Worm (Caenorhabditis elegans) whole organism, mixed stage, embryonic: Measurements from ENCODE around the gene tbce-1.

Source experiments
- M03D4.4 ChIP-seq: sonication (generic microtip); optimal IDR thresholded peaks from 2 replicates; lab custom pipeline; 2017; ENCODE audit warnings: mild to moderate bottlenecking, missing genetic modification characterization, missing compliant biosample characterization
- bed-3 ChIP-seq: fragments of 200-800 bp; sonication (Bioruptor generic); optimal IDR thresholded peaks from 3 replicates; lab custom pipeline; 2018; ENCODE audit warnings: mild to moderate bottlenecking, missing genetic modification characterization, moderate library complexity, missing compliant biosample characterization
- blmp-1 ChIP-seq: fragments of 150-350 bp; optimal IDR thresholded peaks from 2 replicates; lab custom pipeline; 2014; ENCODE audit warnings: missing biosample characterization, missing genetic modification characterization
- ceh-39 ChIP-seq: fragments of 150-350 bp; optimal IDR thresholded peaks from 2 replicates; lab custom pipeline; 2014; ENCODE audit warnings: missing biosample characterization, missing genetic modification characterization
- ceh-43 ChIP-seq: fragments of 200-800 bp; sonication (Bioruptor generic); optimal IDR thresholded peaks from 2 replicates; lab custom pipeline; 2018; ENCODE audit warnings: mild to moderate bottlenecking, missing genetic modification characterization, moderate library complexity, missing compliant biosample characterization
- ceh-83 ChIP-seq: fragments of 200-800 bp; sonication (Bioruptor generic); optimal IDR thresholded peaks from 2 replicates; lab custom pipeline; 2018; ENCODE audit warnings: mild to moderate bottlenecking, missing genetic modification characterization, missing compliant biosample characterization
- ces-1 ChIP-seq: fragments of 150-350 bp; optimal IDR thresholded peaks from 2 replicates; lab custom pipeline; 2014; ENCODE audit warnings: missing biosample characterization, missing genetic modification reagents, missing genetic modification characterization
- cnd-1 ChIP-seq: fragments of 200-800 bp; sonication (Bioruptor generic); optimal IDR thresholded peaks from 2 replicates; lab custom pipeline; 2018; ENCODE audit warnings: mild to moderate bottlenecking, missing genetic modification characterization, missing compliant biosample characterization
- drap-1 ChIP-seq: fragments of 200-800 bp; sonication (Bioruptor generic); optimal IDR thresholded peaks from 3 replicates; lab custom pipeline; 2018; ENCODE audit warnings: mild to moderate bottlenecking, missing genetic modification characterization, missing compliant biosample characterization
- elt-3 ChIP-seq: fragments of 150-350 bp; optimal IDR thresholded peaks from 2 replicates; lab custom pipeline; 2014; ENCODE audit warnings: missing biosample characterization, missing genetic modification characterization
- flh-1 ChIP-seq: fragments of 200-800 bp; sonication (Bioruptor generic); optimal IDR thresholded peaks from 2 replicates; lab custom pipeline; 2018; ENCODE audit warnings: mild to moderate bottlenecking, missing genetic modification characterization, moderate library complexity, missing compliant biosample characterization
- ham-2 ChIP-seq: fragments of 200-800 bp; sonication (Bioruptor generic); optimal IDR thresholded peaks from 2 replicates; lab custom pipeline; 2018; ENCODE audit warnings: mild to moderate bottlenecking, missing genetic modification characterization, missing compliant biosample characterization
- hlh-1 ChIP-seq: fragments of 150-350 bp; optimal IDR thresholded peaks from 2 replicates; lab custom pipeline; 2014; ENCODE audit warnings: missing biosample characterization, missing genetic modification reagents, missing genetic modification characterization
- lin-32 ChIP-seq: fragments of 200-800 bp; sonication (Bioruptor generic); optimal IDR thresholded peaks from 2 replicates; lab custom pipeline; 2018; ENCODE audit warnings: mild to moderate bottlenecking, missing genetic modification characterization, missing compliant biosample characterization
- mab-5 ChIP-seq: fragments of 150-350 bp; optimal IDR thresholded peaks from 2 replicates; lab custom pipeline; 2014; ENCODE audit warnings: missing biosample characterization, missing genetic modification characterization
- mls-2 ChIP-seq: sonication (generic microtip); optimal IDR thresholded peaks from 2 replicates; lab custom pipeline; 2016; ENCODE audit warnings: mild to moderate bottlenecking, missing genetic modification characterization, moderate library complexity, missing compliant biosample characterization
- nhr-12 ChIP-seq: fragments of 150-350 bp; optimal IDR thresholded peaks from 2 replicates; lab custom pipeline; 2014; ENCODE audit warnings: missing biosample characterization, missing genetic modification characterization
- nhr-2 ChIP-seq: fragments of 150-350 bp; optimal IDR thresholded peaks from 2 replicates; lab custom pipeline; 2014; ENCODE audit warnings: missing biosample characterization, missing genetic modification characterization
- nhr-237 ChIP-seq: fragments of 150-350 bp; optimal IDR thresholded peaks from 2 replicates; lab custom pipeline; 2014; ENCODE audit warnings: missing biosample characterization, missing genetic modification characterization
- nhr-28 ChIP-seq: fragments of 150-350 bp; optimal IDR thresholded peaks from 2 replicates; lab custom pipeline; 2014; ENCODE audit warnings: missing biosample characterization, missing genetic modification characterization
- nhr-76 ChIP-seq: sonication (generic microtip); optimal IDR thresholded peaks from 2 replicates; lab custom pipeline; 2017; ENCODE audit warnings: missing biosample characterization, missing genetic modification characterization
- pha-4 ChIP-seq: fragments of 150-350 bp; optimal IDR thresholded peaks from 2 replicates; lab custom pipeline; 2018; ENCODE audit warnings: missing biosample characterization, missing genetic modification reagents, missing genetic modification characterization
- snpc-4 ChIP-seq: fragments of 150-350 bp; optimal IDR thresholded peaks from 2 replicates; lab custom pipeline; 2014; ENCODE audit warnings: missing biosample characterization, missing genetic modification characterization
- sptf-1 ChIP-seq: sonication (generic microtip); optimal IDR thresholded peaks from 2 replicates; lab custom pipeline; 2017; ENCODE audit warnings: mild to moderate bottlenecking, missing genetic modification characterization, moderate library complexity, missing compliant biosample characterization
- unc-120 ChIP-seq: sonication (generic microtip); optimal IDR thresholded peaks from 2 replicates; lab custom pipeline; 2017; ENCODE audit warnings: missing genetic modification characterization, missing compliant biosample characterization; ENCODE audit not compliant: poor library complexity, severe bottlenecking
- unc-39 ChIP-seq: fragments of 150-350 bp; optimal IDR thresholded peaks from 2 replicates; lab custom pipeline; 2014; ENCODE audit warnings: missing biosample characterization, missing genetic modification characterization
- unc-62 ChIP-seq: fragments of 150-350 bp; optimal IDR thresholded peaks from 2 replicates; lab custom pipeline; 2014; ENCODE audit warnings: missing biosample characterization, missing genetic modification reagents, missing genetic modification characterization
- zip-8 ChIP-seq: fragments of 150-350 bp; optimal IDR thresholded peaks from 2 replicates; lab custom pipeline; 2014; ENCODE audit warnings: missing biosample characterization, missing genetic modification characterization
- ztf-11 ChIP-seq: fragments of 150-350 bp; optimal IDR thresholded peaks from 2 replicates; lab custom pipeline; 2014; ENCODE audit warnings: missing biosample characterization, missing genetic modification characterization

tbce-1 gene

DNA sequence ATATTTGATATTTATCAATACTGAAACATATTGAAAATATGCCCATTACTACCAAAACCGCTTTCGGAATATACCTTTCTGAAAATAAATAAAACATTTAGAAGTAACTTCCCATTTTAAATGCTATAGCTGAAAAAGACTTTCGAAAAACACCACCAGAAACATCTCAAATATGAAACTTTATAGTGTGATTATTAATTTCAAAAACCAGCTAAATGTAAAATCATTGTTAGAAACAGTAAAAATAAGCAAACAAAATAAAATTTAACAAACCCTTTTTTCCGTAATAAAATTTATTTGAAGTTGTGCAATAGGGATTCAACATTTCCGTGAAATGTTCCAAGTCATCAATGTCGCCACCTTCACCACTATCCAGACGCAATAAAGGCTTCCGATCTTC is 26.5 kb upstream of the tbce-1 start, which contains the start of the genes K07H8.5 and K07H8.8:
Gene K07H8.5, plus strand, starts transcription at position 301 of the 400 bp plus-strand sequence.
Gene K07H8.8, minus strand, starts transcription at position 389 of the 400 bp plus-strand sequence.
- TF ChIP-seq ham-2 (GFP tag; lab: Kevin White, UChicago) (no peak), cnd-1 (no peak), ceh-39 (tag; lab: Kevin White, UChicago) (no peak), M03D4.4 (tag; lab: Kevin White, UChicago) (no peak), drap-1 (GFP tag; lab: Kevin White, UChicago) (no peak), pha-4 (tag; lab: Kevin White, UChicago) (no peak), mab-5 (tag; lab: Kevin White, UChicago) (no peak), bed-3 (no peak), nhr-28 (tag; lab: Kevin White, UChicago) (no peak)

DNA sequence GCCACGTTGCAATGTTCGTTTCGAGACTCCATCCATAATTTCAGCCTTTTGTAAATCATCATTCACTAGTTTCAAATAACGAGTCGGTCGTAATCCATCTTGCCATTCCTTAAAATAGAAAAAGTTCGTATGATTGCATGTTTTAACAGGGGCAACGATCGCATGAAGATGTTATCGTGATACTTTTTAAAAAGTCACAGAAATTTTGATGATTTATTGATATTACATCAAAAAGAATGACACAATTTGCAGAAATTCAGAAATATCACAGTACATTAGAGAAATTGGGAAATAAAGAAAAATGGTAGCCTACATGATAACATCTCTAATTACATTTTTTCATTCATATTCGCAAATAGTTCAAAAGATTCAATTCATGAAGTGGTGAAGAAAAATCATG is 21.2 kb upstream of the tbce-1 start:
- TF ChIP-seq hlh-1 = no peak
- TF ChIP-seq zip-8 = no peak
- TF ChIP-seq ceh-39 (tag; lab: Kevin White, UChicago) = no peak
- no peak for TF ChIP-seq ceh-83
- TF ChIP-seq bed-3 = no peak
- no peak for TF ChIP-seq ham-2 (GFP tag; lab: Kevin White, UChicago)
- no peak for TF ChIP-seq nhr-28 (tag; lab: Kevin White, UChicago)
- TF ChIP-seq cnd-1 = no peak
- TF ChIP-seq blmp-1 (tag; lab: Kevin White, UChicago) = no peak
- TF ChIP-seq unc-62 (GFP tag; lab: Kevin White, UChicago) = no peak
- TF ChIP-seq ztf-11 (tag; lab: Kevin White, UChicago) = no peak
- TF ChIP-seq ceh-43 (GFP tag; lab: Kevin White, UChicago) = no peak

DNA sequence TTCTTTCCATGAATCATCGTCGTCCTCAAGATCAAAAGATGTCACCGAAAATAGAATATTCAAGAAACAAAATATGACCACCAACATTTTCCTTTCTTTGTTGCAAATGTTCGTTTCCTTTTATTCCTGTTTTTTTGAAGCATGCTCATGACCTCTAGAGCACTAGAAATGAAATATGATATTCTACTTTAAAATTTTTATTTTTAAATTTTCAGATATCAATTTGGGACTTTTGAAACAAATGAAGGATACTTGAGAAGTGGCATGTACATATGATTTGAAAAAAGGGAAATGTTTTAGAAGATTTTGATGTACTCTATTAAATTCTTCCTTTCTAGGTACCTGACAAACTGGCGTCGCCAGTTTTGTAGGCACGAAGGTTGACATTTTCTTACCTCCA is 19.3 kb upstream of the tbce-1 start, which contains the start of gene K07H8.11:
Gene K07H8.11, minus strand, starts transcription at position 101 of the 400 bp plus-strand sequence.
- TF ChIP-seq elt-3 (tag; lab: Kevin White, UChicago) = no peak
- no peak for TF ChIP-seq nhr-12 (tag; lab: Kevin White, UChicago)
- no peak for TF ChIP-seq nhr-76 (tag; lab: Kevin White, UChicago)
- no peak for TF ChIP-seq bed-3
- TF ChIP-seq nhr-2 (tag; lab: Kevin White, UChicago) = no peak
- TF ChIP-seq M03D4.4 (tag; lab: Kevin White, UChicago) = no peak
- no peak for TF ChIP-seq drap-1 (GFP tag; lab: Kevin White, UChicago)
- TF ChIP-seq blmp-1 (tag; lab: Kevin White, UChicago) = no peak
- TF ChIP-seq sptf-1 (tag; lab: Kevin White, UChicago) = no peak
- no peak for TF ChIP-seq ceh-43 (GFP tag; lab: Kevin White, UChicago)
- TF ChIP-seq, all 35 proteins: peak for 0

DNA sequence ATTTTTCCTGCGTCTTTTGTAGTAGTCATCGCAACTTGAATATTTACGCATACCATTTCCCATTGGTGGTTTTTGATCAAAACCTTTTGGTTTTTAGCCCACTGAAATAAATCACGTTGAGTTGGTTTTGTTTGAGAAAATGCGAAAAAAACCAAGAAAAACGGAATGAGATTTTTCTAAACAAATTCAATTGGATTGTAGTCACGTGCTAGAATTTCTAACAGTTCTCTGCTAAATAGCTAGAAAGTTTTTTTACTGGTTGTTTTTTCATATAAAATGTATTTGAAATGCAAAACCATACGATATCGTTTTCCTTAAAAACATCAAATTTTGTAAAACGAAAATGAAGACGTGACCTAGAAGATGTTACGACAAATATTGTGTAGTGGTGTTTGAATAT is 17.9 kb upstream of the tbce-1 start, which contains the start of gene K07H8.12:
Gene K07H8.12, minus strand, starts transcription at position 101 of the 400 bp plus-strand sequence.
- TF ChIP-seq sptf-1 (tag; lab: Kevin White, UChicago) (no peak), nhr-2 (tag; lab: Kevin White, UChicago) (no peak), lin-32 (no peak), ztf-11 (tag; lab: Kevin White, UChicago) (no peak), cnd-1 (no peak), ceh-83 (no peak), M03D4.4 (tag; lab: Kevin White, UChicago) (no peak), unc-62 (GFP tag; lab: Kevin White, UChicago) (no peak), nhr-28 (tag; lab: Kevin White, UChicago) (no peak), nhr-76 (tag; lab: Kevin White, UChicago) (no peak), pha-4 (tag; lab: Kevin White, UChicago) (no peak), snpc-4 (tag; lab: Kevin White, UChicago) (no peak), mls-2 (no peak), elt-3 (tag; lab: Kevin White, UChicago) (no peak), ces-1 (no peak), unc-39 (tag; lab: Kevin White, UChicago) (no peak), ceh-43 (GFP tag; lab: Kevin White, UChicago) (no peak), unc-120 (tag; lab: Kevin White, UChicago) (no peak), nhr-12 (tag; lab: Kevin White, UChicago) (no peak)

DNA sequence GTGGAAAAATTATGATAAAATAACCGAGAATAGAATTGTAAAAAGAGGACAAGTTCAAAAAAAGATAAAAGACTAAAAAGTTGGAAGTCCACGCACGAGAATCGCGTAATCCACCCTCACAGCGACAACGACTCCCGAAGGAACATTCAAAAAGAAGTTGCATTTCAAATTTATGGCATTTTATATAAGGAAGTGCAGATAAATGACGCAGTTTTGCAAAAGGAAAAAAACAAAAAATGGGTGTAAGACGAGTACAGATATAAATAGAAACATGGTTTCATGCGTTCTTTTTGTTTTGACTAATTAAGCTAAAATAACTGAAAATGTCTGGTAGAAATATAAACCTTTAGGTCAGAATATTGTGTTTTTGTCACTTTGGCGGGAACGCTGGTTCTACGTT is 11.3 kb upstream of the tbce-1 start:
- TF ChIP-seq nhr-12 (tag; lab: Kevin White, UChicago) = no peak
- TF ChIP-seq drap-1 (GFP tag; lab: Kevin White, UChicago) = no peak
- TF ChIP-seq ces-1 = no peak
- no peak for TF ChIP-seq zip-8
- TF ChIP-seq nhr-237 (tag; lab: Kevin White, UChicago) = no peak
- TF ChIP-seq hlh-1 = no peak
- TF ChIP-seq flh-1 (GFP tag; lab: Kevin White, UChicago) = no peak
